Fruit fly (Drosophila melanogaster): Measurements from ENCODE around the gene Lectin-galC1.

Gene Lectin-galC1

DNA sequence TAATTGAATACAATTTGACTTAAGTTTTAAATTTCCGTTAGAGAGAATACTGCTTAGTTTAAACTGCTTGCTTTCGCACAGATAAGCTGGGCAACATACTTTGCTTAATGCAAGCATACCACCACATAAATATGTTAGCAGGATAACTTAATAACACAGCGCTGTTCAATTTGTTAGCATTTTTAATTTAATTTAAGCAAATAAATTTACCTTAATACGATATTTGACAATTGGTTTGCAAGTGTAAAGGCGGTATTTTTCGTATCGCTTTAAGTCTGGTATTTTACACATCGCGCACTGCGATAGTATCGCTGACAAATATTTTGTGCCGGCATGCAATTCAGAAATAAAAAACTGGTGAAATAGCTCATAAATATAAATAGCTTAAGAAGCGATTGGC lies 13.1 kb downstream of the Lectin-galC1 start, which contains the start of gene RtcB (continued):
- TF ChIP-seq psq (GFP tag; optimal IDR thresholded peaks at IDR 0.05) (no peak), hkb (optimal IDR thresholded peaks at IDR 0.05) (peak; percentile 1), hkb (GFP tag; IDR thresholded peaks at IDR 0.05) (no peak), grn (GFP tag; optimal IDR thresholded peaks at IDR 0.05) (no peak), CG30020 (tag; optimal IDR thresholded peaks at IDR 0.05) (peak; percentile 18), crc (GFP tag; optimal IDR thresholded peaks at IDR 0.05) (no peak), lmd (GFP tag; IDR thresholded peaks at IDR 0.05) (no peak), disco-r (GFP tag; optimal IDR thresholded peaks at IDR 0.05) (no peak), CG11456 (GFP tag; IDR thresholded peaks at IDR 0.05) (no peak), CG3407 (GFP tag; optimal IDR thresholded peaks at IDR 0.05) (no peak), chinmo (GFP tag; IDR thresholded peaks at IDR 0.05; ENCODE audit: partially characterized antibody) (peak; percentile 87), CG3065 (GFP tag; optimal IDR thresholded peaks at IDR 0.05) (no peak), trem (tag; optimal IDR thresholded peaks at IDR 0.05) (peak; percentile 60), ERR (GFP tag; optimal IDR thresholded peaks at IDR 0.05) (no peak), her (GFP tag; optimal IDR thresholded peaks at IDR 0.05) (no peak), ro (GFP tag; IDR thresholded peaks at IDR 0.05) (no peak), CG18011 (GFP tag; optimal IDR thresholded peaks at IDR 0.05) (no peak), CG7786 (GFP tag; optimal IDR thresholded peaks at IDR 0.05) (no peak), otp (GFP tag; IDR thresholded peaks at IDR 0.05) (no peak), pita (GFP tag; optimal IDR thresholded peaks at IDR 0.05) (no peak), onecut (GFP tag; IDR thresholded peaks at IDR 0.05) (no peak), Chrac-16 (GFP tag; optimal IDR thresholded peaks at IDR 0.05) (no peak), CG13624 (GFP tag; optimal IDR thresholded peaks at IDR 0.05) (no peak), CG10431 (GFP tag; optimal IDR thresholded peaks at IDR 0.05) (no peak), eyg (GFP tag; optimal IDR thresholded peaks at IDR 0.05) (no peak), chif (GFP tag; optimal IDR thresholded peaks at IDR 0.05) (no peak), CG7839 (tag; optimal IDR thresholded peaks at IDR 0.05) (peak; percentile 19), ken (GFP tag; IDR thresholded peaks at IDR 0.05) (no peak), lab (GFP tag; optimal IDR thresholded peaks at IDR 0.05) (no peak), Hr78 (GFP tag; optimal IDR thresholded peaks at IDR 0.05) (no peak), ranshi (GFP tag; IDR thresholded peaks at IDR 0.05) (no peak), CG10979 (tag; optimal IDR thresholded peaks at IDR 0.05) (no peak), NFAT (GFP tag; IDR thresholded peaks at IDR 0.05) (no peak), E2f1 (GFP tag; IDR thresholded peaks at IDR 0.05) (no peak), pzg (GFP tag; optimal IDR thresholded peaks at IDR 0.05) (peak; percentile 68), CG4360 (GFP tag; IDR thresholded peaks at IDR 0.05) (no peak), CG34422 (GFP tag; IDR thresholded peaks at IDR 0.05) (peak; percentile 17; the same call in 1 of the 3 replicates), CG17612 (GFP tag; IDR thresholded peaks at IDR 0.05) (no peak), knrl (GFP tag; IDR thresholded peaks at IDR 0.05; ENCODE audit: partially characterized antibody) (peak; percentile 98), Hmr (GFP tag; optimal IDR thresholded peaks at IDR 0.05) (peak; percentile 11), Asciz (GFP tag; optimal IDR thresholded peaks at IDR 0.05) (no peak), Usf (GFP tag; optimal IDR thresholded peaks at IDR 0.05) (no peak), jigr1 (GFP tag; IDR thresholded peaks at IDR 0.05) (no peak), grau (tag; optimal IDR thresholded peaks at IDR 0.05) (peak; percentile 9), CG14710 (tag; optimal IDR thresholded peaks at IDR 0.05) (peak; percentile 67), CG2678 (tag; optimal IDR thresholded peaks at IDR 0.05) (no peak), emc (GFP tag; optimal IDR thresholded peaks at IDR 0.05) (no peak), CG1832 (GFP tag; optimal IDR thresholded peaks at IDR 0.05) (no peak), gem (tag; optimal IDR thresholded peaks at IDR 0.05) (peak; percentile 19), hb (GFP tag; IDR thresholded peaks at IDR 0.05; ENCODE audit: partially characterized antibody) (peak; percentile 95), CG8089 (GFP tag; optimal IDR thresholded peaks at IDR 0.05) (no peak), zen2 (GFP tag; IDR thresholded peaks at IDR 0.05; ENCODE audit: partially characterized antibody) (peak; percentile 92)

Data from whole organism, embryonic.